Fruit fly (Drosophila melanogaster) whole organism, wandering third instar larva: ENCODE results near the gene Nep1.

ENCODE experiments used
- Abd-B ChIP-seq: fragments of >200 bp; optimal IDR thresholded peaks from 2 replicates; lab custom pipeline; 2017; ENCODE audit warnings: missing biosample characterization, missing genetic modification characterization
- CG32264 ChIP-seq: fragments of 200-800 bp; sonication (Bioruptor generic); optimal IDR thresholded peaks from 2 replicates; lab custom pipeline; 2016; ENCODE audit warnings: missing biosample characterization, missing genetic modification characterization
- CG9705 ChIP-seq: fragments of 200-800 bp; sonication (Bioruptor generic); optimal IDR thresholded peaks from 2 replicates; lab custom pipeline; 2018; ENCODE audit warnings: missing biosample characterization, mild to moderate bottlenecking, missing genetic modification characterization
- CrebA ChIP-seq: fragments of 200-800 bp; sonication (Bioruptor generic); optimal IDR thresholded peaks from 2 replicates; lab custom pipeline; 2016; ENCODE audit warnings: missing biosample characterization, mild to moderate bottlenecking, missing genetic modification characterization, borderline replicate concordance
- Dfd ChIP-seq: fragments of >200 bp; optimal IDR thresholded peaks from 2 replicates; lab custom pipeline; 2017; ENCODE audit warnings: missing biosample characterization, missing genetic modification characterization
- Dif ChIP-seq: fragments of 200-275, 200-300 bp; sonication (Bioruptor generic); optimal IDR thresholded peaks from 2 replicates; lab custom pipeline; 2018; ENCODE audit warnings: missing biosample characterization, missing genetic modification characterization; ENCODE audit not compliant: partially characterized antibody
- HLH106 ChIP-seq: fragments of 200-800 bp; optimal IDR thresholded peaks from 3 replicates; lab custom pipeline; 2019; ENCODE audit warnings: missing biosample characterization, mild to moderate bottlenecking, missing genetic modification characterization, moderate library complexity
- Hr78 ChIP-seq: fragments of >200 bp; optimal IDR thresholded peaks from 2 replicates; lab custom pipeline; 2017; ENCODE audit warnings: missing biosample characterization, missing genetic modification characterization
- Hr83 ChIP-seq: fragments of 200-300 bp; sonication (Bioruptor generic); optimal IDR thresholded peaks from 2 replicates; lab custom pipeline; 2016; ENCODE audit warnings: missing biosample characterization, mild to moderate bottlenecking, missing genetic modification characterization, moderate library complexity; ENCODE audit not compliant: poor library complexity, severe bottlenecking
- Jra ChIP-seq: sonication (Bioruptor generic); optimal IDR thresholded peaks from 2 replicates; lab custom pipeline; 2016; ENCODE audit warnings: missing biosample characterization, missing genetic modification characterization
- Mio ChIP-seq: sonication (Bioruptor generic); optimal IDR thresholded peaks from 2 replicates; lab custom pipeline; 2016; ENCODE audit warnings: missing biosample characterization, missing genetic modification characterization
- Myc ChIP-seq: fragments of >200 bp; optimal IDR thresholded peaks from 2 replicates; lab custom pipeline; 2017
- N ChIP-seq: fragments of >200 bp; optimal IDR thresholded peaks from 2 replicates; lab custom pipeline; 2018; ENCODE audit warnings: missing biosample characterization, missing external identifiers, missing genetic modification characterization
- OdsH ChIP-seq: fragments of 200-800 bp; sonication (Bioruptor generic); optimal IDR thresholded peaks from 2 replicates; lab custom pipeline; 2016; ENCODE audit warnings: missing biosample characterization, mild to moderate bottlenecking, missing genetic modification characterization
- Rel ChIP-seq, 2 experiments: fragments of 200-800 bp; sonication (Bioruptor generic) in 1 of 2; optimal IDR thresholded peaks; 2 replicates in 1 of 2; 3 replicates in 1 of 2; lab custom pipeline; 2016 to 2019; ENCODE audit warnings: mild to moderate bottlenecking in 2 of 2, missing biosample characterization in 2 of 2, missing genetic modification characterization in 2 of 2, moderate library complexity in 1 of 2
- Sp1 ChIP-seq: fragments of 200-800 bp; sonication (Bioruptor generic); optimal IDR thresholded peaks from 3 replicates; lab custom pipeline; 2019; ENCODE audit warnings: missing biosample characterization, mild to moderate bottlenecking, missing genetic modification characterization, moderate library complexity
- Vsx2 ChIP-seq: fragments of 200-300, 225-300 bp; sonication (Bioruptor generic); optimal IDR thresholded peaks from 2 replicates; lab custom pipeline; 2018; ENCODE audit warnings: missing biosample characterization, missing genetic modification characterization; ENCODE audit not compliant: partially characterized antibody
- br ChIP-seq: fragments of 200-800 bp; sonication (Bioruptor generic); optimal IDR thresholded peaks from 2 replicates; lab custom pipeline; 2016; ENCODE audit warnings: missing biosample characterization, missing genetic modification characterization
- dl ChIP-seq, 2 experiments: fragments of 175-275, 200-275 bp in 1 of 2; fragments of 200-275 bp in 1 of 2; sonication (Bioruptor generic); optimal IDR thresholded peaks; lab custom pipeline; 2018; ENCODE audit warnings: mild to moderate bottlenecking in 2 of 2, missing biosample characterization in 2 of 2, missing genetic modification characterization in 2 of 2, moderate library complexity in 2 of 2; ENCODE audit not compliant: partially characterized antibody in 2 of 2, insufficient read depth in 1 of 2
- dmrt93B ChIP-seq: fragments of 200-800 bp; sonication (Bioruptor generic); optimal IDR thresholded peaks from 2 replicates; lab custom pipeline; 2018; ENCODE audit warnings: missing biosample characterization, mild to moderate bottlenecking, missing genetic modification characterization
- ey ChIP-seq: fragments of 200-800 bp; sonication (Bioruptor generic); optimal IDR thresholded peaks from 2 replicates; lab custom pipeline; 2016; ENCODE audit warnings: missing biosample characterization, missing genetic modification characterization
- foxo ChIP-seq, 2 experiments: fragments of 200-800 bp; sonication (Bioruptor generic); optimal IDR thresholded peaks; 2 replicates in 1 of 2; 3 replicates in 1 of 2; lab custom pipeline; 2016 to 2017; ENCODE audit warnings: missing biosample characterization in 2 of 2, missing genetic modification characterization in 2 of 2
- fru ChIP-seq: fragments of 200-800 bp; sonication (Bioruptor generic); optimal IDR thresholded peaks from 3 replicates; lab custom pipeline; 2016; ENCODE audit warnings: missing biosample characterization, mild to moderate bottlenecking, missing genetic modification characterization
- h ChIP-seq: fragments of 200-800 bp; sonication (Bioruptor generic); optimal IDR thresholded peaks from 3 replicates; lab custom pipeline; 2016; ENCODE audit warnings: missing biosample characterization, mild to moderate bottlenecking, missing genetic modification characterization
- jim ChIP-seq: fragments of 175-275, 200-325 bp; sonication (Bioruptor generic); optimal IDR thresholded peaks from 2 replicates; lab custom pipeline; 2016; ENCODE audit warnings: missing biosample characterization, mild to moderate bottlenecking, missing genetic modification characterization
- lola ChIP-seq: fragments of >200 bp; optimal IDR thresholded peaks from 2 replicates; lab custom pipeline; 2017; ENCODE audit warnings: missing biosample characterization, missing genetic modification characterization
- pan ChIP-seq: fragments of >200 bp; optimal IDR thresholded peaks from 2 replicates; lab custom pipeline; 2017
- psq ChIP-seq: fragments of 200-800 bp; sonication (Bioruptor generic); optimal IDR thresholded peaks from 3 replicates; lab custom pipeline; 2017; ENCODE audit warnings: missing biosample characterization, mild to moderate bottlenecking, missing genetic modification characterization, moderate library complexity
- rgr ChIP-seq: fragments of 200-800 bp; sonication (Bioruptor generic); optimal IDR thresholded peaks from 3 replicates; lab custom pipeline; 2016; ENCODE audit warnings: missing biosample characterization, mild to moderate bottlenecking, missing genetic modification characterization
- sage ChIP-seq: fragments of 200-800 bp; sonication (Bioruptor generic); optimal IDR thresholded peaks from 2 replicates; lab custom pipeline; 2016; ENCODE audit warnings: missing biosample characterization, mild to moderate bottlenecking, missing genetic modification characterization
- sv ChIP-seq: fragments of 200-800 bp; sonication (Bioruptor generic); optimal IDR thresholded peaks from 3 replicates; lab custom pipeline; 2016; ENCODE audit warnings: missing biosample characterization, missing genetic modification characterization
- tai ChIP-seq: sonication (Bioruptor generic); optimal IDR thresholded peaks from 2 replicates; lab custom pipeline; 2016; ENCODE audit warnings: missing biosample characterization, missing genetic modification characterization
- usp ChIP-seq: fragments of >200 bp; optimal IDR thresholded peaks from 2 replicates; lab custom pipeline; 2017; ENCODE audit warnings: missing biosample characterization, missing genetic modification characterization
- woc ChIP-seq: sonication (Bioruptor generic); optimal IDR thresholded peaks from 2 replicates; lab custom pipeline; 2016; ENCODE audit warnings: missing biosample characterization, mild to moderate bottlenecking, missing genetic modification characterization

Gene Nep1

dm6 chrX:6052855-6053254 lies 38.1 kb upstream of the Nep1 start:
- TF ChIP-seq HLH106 (tag; lab: Kevin White, UChicago) = no peak
- no peak for TF ChIP-seq lola (GFP tag; lab: Kevin White, UChicago)
- no peak for TF ChIP-seq Dif (GFP tag; lab: Kevin White, UChicago)
- TF ChIP-seq sv = no peak
- TF ChIP-seq Abd-B (GFP tag; lab: Kevin White, UChicago) = no peak
- no peak for TF ChIP-seq Jra
- TF ChIP-seq ey = no peak
- TF ChIP-seq fru (GFP tag; lab: Kevin White, UChicago) = no peak
- no peak for TF ChIP-seq rgr (GFP tag; lab: Kevin White, UChicago)
- no peak for TF ChIP-seq Vsx2 (GFP tag; lab: Kevin White, UChicago)
- no peak for TF ChIP-seq Dfd
- no peak for TF ChIP-seq sage (GFP tag; lab: Kevin White, UChicago)
- no peak for TF ChIP-seq CrebA
- no peak for TF ChIP-seq jim (GFP tag; lab: Kevin White, UChicago)
- no peak for TF ChIP-seq foxo (GFP tag; optimal IDR thresholded peaks at IDR 0.05; lab: Kevin White, UChicago)
- TF ChIP-seq N = no peak
- TF ChIP-seq Hr83 (GFP tag; lab: Kevin White, UChicago) = no peak
- TF ChIP-seq Mio (GFP tag; lab: Kevin White, UChicago) = no peak
- TF ChIP-seq Myc (lab: Kevin White, UChicago) = no peak
- no peak for TF ChIP-seq usp

DNA sequence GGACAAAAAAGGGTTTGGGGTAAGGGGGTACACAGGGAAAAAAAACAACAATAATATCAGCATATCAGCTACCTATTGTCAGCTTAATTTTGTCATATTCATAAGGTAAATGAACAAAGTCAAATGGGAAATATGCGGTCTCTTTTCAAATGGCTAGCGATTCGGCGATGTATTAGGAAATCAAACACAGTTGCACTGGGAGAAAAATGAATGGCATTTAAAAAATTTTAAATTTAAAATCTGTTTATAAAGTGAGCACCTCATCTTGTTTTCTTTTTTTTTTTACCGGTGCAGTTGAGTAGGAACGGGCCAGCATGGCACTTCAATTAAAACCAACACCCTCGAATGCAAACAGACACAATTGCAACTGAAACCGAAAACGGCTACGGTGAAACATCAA lies 37.0 kb upstream of the Nep1 start:
- TF ChIP-seq dl (GFP tag; optimal IDR thresholded peaks at IDR 0.05; lab: Kevin White, UChicago; ENCODE audit: insufficient read depth in 1 of 2, partially characterized antibody in 2 of 2) (no peak), Dfd (no peak), N (no peak), Hr78 (GFP tag; lab: Kevin White, UChicago) (no peak), pan (no peak), Hr83 (GFP tag; lab: Kevin White, UChicago) (no peak), CG9705 (no peak), dmrt93B (GFP tag; lab: Kevin White, UChicago) (no peak)

dm6 chrX:6059135-6059824 lies 31.7 kb upstream of the Nep1 start:
- TF ChIP-seq OdsH = peak; percentile 18
- peak in 1 of 2 experiments; percentile 63 for TF ChIP-seq foxo (GFP tag; optimal IDR thresholded peaks at IDR 0.05; lab: Kevin White, UChicago)
- peak; percentile 1 for TF ChIP-seq psq
- peak; percentile 52 for TF ChIP-seq rgr (GFP tag; lab: Kevin White, UChicago)
- TF ChIP-seq Dif (GFP tag; lab: Kevin White, UChicago) = no peak
- TF ChIP-seq Sp1 (GFP tag; lab: Kevin White, UChicago) = peak; percentile 1
- TF ChIP-seq dmrt93B (GFP tag; lab: Kevin White, UChicago) = peak; percentile 20
- TF ChIP-seq CG32264 (GFP tag; lab: Kevin White, UChicago) = no peak
- TF ChIP-seq Dfd = no peak
- no peak for TF ChIP-seq woc (GFP tag; lab: Kevin White, UChicago)
- TF ChIP-seq ey = peak; percentile 49
- no peak for TF ChIP-seq tai (GFP tag; lab: Kevin White, UChicago)
- TF ChIP-seq h = peak; percentile 62
- peak; percentile 71 for TF ChIP-seq fru (GFP tag; lab: Kevin White, UChicago)
- TF ChIP-seq br = peak; percentile 47
- TF ChIP-seq HLH106 (tag; lab: Kevin White, UChicago) = peak; percentile 5
- no peak for TF ChIP-seq sage (GFP tag; lab: Kevin White, UChicago)
- TF ChIP-seq sv = no peak
- TF ChIP-seq, all 38 proteins: peak for 11

DNA sequence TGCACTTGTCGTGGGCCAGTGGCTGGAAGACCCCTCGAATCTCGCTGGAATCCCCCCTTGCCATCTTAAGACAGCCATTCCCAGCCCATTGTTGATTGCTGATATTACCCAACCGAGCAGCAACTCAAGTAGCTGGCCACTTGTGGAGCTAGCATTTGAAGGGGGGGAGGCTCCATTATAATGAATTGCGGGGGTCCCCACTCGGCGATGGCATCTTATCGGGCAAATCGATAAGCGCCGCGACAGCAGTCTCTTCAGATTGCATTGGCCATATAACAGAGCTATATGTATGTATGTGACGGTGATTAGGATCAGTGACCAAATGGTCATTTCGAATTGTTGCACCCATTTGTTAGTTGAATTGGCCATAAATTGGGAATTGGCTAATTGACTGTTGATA lies 28.8 kb upstream of the Nep1 start:
- TF ChIP-seq Rel (GFP tag; optimal IDR thresholded peaks at IDR 0.05; lab: Kevin White, UChicago) (no peak), Rel (tag; optimal IDR thresholded peaks at IDR 0.05; lab: Kevin White, UChicago) (peak; percentile 100), dl (GFP tag; optimal IDR thresholded peaks at IDR 0.05; lab: Kevin White, UChicago; ENCODE audit: insufficient read depth in 1 of 2, partially characterized antibody in 2 of 2) (no peak), N (no peak), h (peak; percentile 38), usp (no peak), CG32264 (GFP tag; lab: Kevin White, UChicago) (no peak), Jra (no peak), Abd-B (GFP tag; lab: Kevin White, UChicago) (no peak), Vsx2 (GFP tag; lab: Kevin White, UChicago) (no peak), HLH106 (tag; lab: Kevin White, UChicago) (no peak)
